Fruit fly (Drosophila melanogaster): ENCODE data around the gene CG45012.

The CG45012 gene

DNA sequence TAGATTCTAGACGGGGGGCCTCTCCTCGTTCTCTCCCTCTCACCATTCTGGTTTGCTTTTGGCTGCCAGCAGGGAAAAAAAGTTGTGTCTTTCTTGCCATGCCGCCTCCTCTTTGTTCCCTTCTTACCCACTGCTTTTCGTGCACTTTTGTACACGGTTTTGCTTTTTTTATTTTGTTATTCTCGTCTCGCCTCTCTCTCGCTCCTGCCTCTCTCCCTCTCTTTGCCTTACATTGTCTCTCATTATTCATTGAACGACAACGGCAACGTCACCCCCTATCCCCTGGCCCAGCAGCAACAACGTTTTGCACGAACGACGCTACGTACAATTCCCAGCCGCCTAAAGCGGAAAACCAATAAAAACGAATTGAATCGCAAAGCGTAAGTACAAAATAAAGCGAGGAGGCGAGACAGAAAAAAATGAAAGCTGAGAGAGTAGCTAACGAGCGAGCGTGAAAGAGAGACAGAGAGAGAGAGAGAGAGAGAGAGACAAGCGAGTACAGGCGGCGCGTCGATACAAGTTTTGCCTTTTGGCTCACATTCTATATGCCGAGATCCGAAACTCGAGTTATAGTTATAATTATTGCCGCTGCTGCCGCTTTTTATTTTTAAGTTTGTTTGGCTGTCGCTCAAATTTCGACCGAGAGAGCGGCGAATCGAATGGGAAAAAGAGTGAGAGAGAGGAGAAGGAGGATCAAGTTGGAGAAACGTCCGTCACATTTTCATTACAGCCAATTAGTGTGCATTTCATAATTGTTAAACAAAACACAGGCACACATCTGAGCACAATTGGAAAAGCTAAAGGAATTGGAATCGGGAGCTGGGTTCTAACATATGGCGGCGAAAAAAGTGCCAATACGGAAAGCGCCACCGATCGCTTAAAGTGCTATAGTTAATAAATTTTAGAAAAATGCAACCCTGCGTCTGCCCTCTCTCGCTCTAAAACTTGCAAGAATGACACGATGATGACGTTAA is 27.4 kb upstream of the CG45012 start (continued):
- no peak for TF ChIP-seq CG8290 (GFP tag; optimal IDR thresholded peaks at IDR 0.05)
- TF ChIP-seq CG8290 (tag; optimal IDR thresholded peaks at IDR 0.05), result no peak
- TF ChIP-seq ato (GFP tag; IDR thresholded peaks at IDR 0.05; ENCODE audit: partially characterized antibody), result peak; percentile 7; the same call in 1 of the 2 replicates
- TF ChIP-seq CG34376 (GFP tag; optimal IDR thresholded peaks at IDR 0.05), result peak; percentile 23
- TF ChIP-seq vvl (GFP tag; IDR thresholded peaks at IDR 0.05), result peak; percentile 43
- no peak for TF ChIP-seq hkb (optimal IDR thresholded peaks at IDR 0.05)
- no peak for TF ChIP-seq hkb (GFP tag; IDR thresholded peaks at IDR 0.05)
- no peak for TF ChIP-seq Hmx (GFP tag; optimal IDR thresholded peaks at IDR 0.05)
- peak in 1 of 2 experiments; percentile 7 for TF ChIP-seq dpn (GFP tag; optimal IDR thresholded peaks at IDR 0.05)
- no peak for TF ChIP-seq Dip2 (GFP tag; IDR thresholded peaks at IDR 0.05)
- no peak for TF ChIP-seq Max (GFP tag; optimal IDR thresholded peaks at IDR 0.05)
- TF ChIP-seq CG6175 (GFP tag; IDR thresholded peaks at IDR 0.05), result 0 out of 3 replicates have a peak, but pooled peaks have one; percentile 34
- TF ChIP-seq CG9437 (GFP tag; optimal IDR thresholded peaks at IDR 0.05), result peak; percentile 82
- no peak for TF ChIP-seq CG9727 (GFP tag; optimal IDR thresholded peaks at IDR 0.05)
- no peak for TF ChIP-seq fd102C (GFP tag; optimal IDR thresholded peaks at IDR 0.05)
- peak; percentile 72; the same call in 2 of the 3 replicates for TF ChIP-seq CG2199 (GFP tag; IDR thresholded peaks at IDR 0.05)
- TF ChIP-seq MESR4 (GFP tag; optimal IDR thresholded peaks at IDR 0.05), result no peak
- no peak for TF ChIP-seq CG1529 (GFP tag; optimal IDR thresholded peaks at IDR 0.05)
- TF ChIP-seq exex (tag; optimal IDR thresholded peaks at IDR 0.05), result peak; percentile 25
- no peak for TF ChIP-seq dmrt11E (tag; optimal IDR thresholded peaks at IDR 0.05)
- TF ChIP-seq Dfd (GFP tag; optimal IDR thresholded peaks at IDR 0.05), result no peak
- TF ChIP-seq cwo (GFP tag; optimal IDR thresholded peaks at IDR 0.05), result no peak
- no peak for TF ChIP-seq Sox100B (GFP tag; optimal IDR thresholded peaks at IDR 0.05)
- TF ChIP-seq Bgb (GFP tag; IDR thresholded peaks at IDR 0.05; ENCODE audit: partially characterized antibody), result no peak
- no peak for TF ChIP-seq BEAF-32 (GFP tag; optimal IDR thresholded peaks at IDR 0.05)
- peak; percentile 3 for TF ChIP-seq Antp (GFP tag; optimal IDR thresholded peaks at IDR 0.05)
- TF ChIP-seq Gsc (GFP tag; IDR thresholded peaks at IDR 0.05), result no peak
- peak; percentile 50; the same call in 2 of the 3 replicates for TF ChIP-seq zen2 (GFP tag; IDR thresholded peaks at IDR 0.05; ENCODE audit: partially characterized antibody)
- TF ChIP-seq CG7556 (GFP tag; optimal IDR thresholded peaks at IDR 0.05), result no peak
- no peak for TF ChIP-seq CG6689 (GFP tag; IDR thresholded peaks at IDR 0.05)
- TF ChIP-seq emc (GFP tag; optimal IDR thresholded peaks at IDR 0.05), result no peak
- no peak for TF ChIP-seq pnt (GFP tag; optimal IDR thresholded peaks at IDR 0.05)
- no peak for TF ChIP-seq CG4328 (GFP tag; optimal IDR thresholded peaks at IDR 0.05)
- TF ChIP-seq mirr (GFP tag; optimal IDR thresholded peaks at IDR 0.05), result peak; percentile 78
- TF ChIP-seq CG7271 (tag; optimal IDR thresholded peaks at IDR 0.05), result no peak
- no peak for TF ChIP-seq maf-S (GFP tag; optimal IDR thresholded peaks at IDR 0.05)
- peak; percentile 10 for TF ChIP-seq gem (tag; optimal IDR thresholded peaks at IDR 0.05)
- no peak for TF ChIP-seq Asciz (GFP tag; optimal IDR thresholded peaks at IDR 0.05)
- no peak for TF ChIP-seq Oli (tag; optimal IDR thresholded peaks at IDR 0.05)
- no peak for TF ChIP-seq sens-2 (GFP tag; IDR thresholded peaks at IDR 0.05)
- no peak for TF ChIP-seq Ptx1 (GFP tag; IDR thresholded peaks at IDR 0.05)
- no peak for TF ChIP-seq Hr78 (GFP tag; optimal IDR thresholded peaks at IDR 0.05)
- TF ChIP-seq CG3163 (GFP tag; optimal IDR thresholded peaks at IDR 0.05), result peak; percentile 75
- no peak for TF ChIP-seq E2f2 (GFP tag; IDR thresholded peaks at IDR 0.05)
- TF ChIP-seq slp2 (GFP tag; optimal IDR thresholded peaks at IDR 0.05), result no peak
- TF ChIP-seq CG7745 (tag; optimal IDR thresholded peaks at IDR 0.05), result no peak
- TF ChIP-seq CG14667 (GFP tag; IDR thresholded peaks at IDR 0.05), result no peak
- TF ChIP-seq CG32767 (GFP tag; IDR thresholded peaks at IDR 0.05), result no peak
- no peak for TF ChIP-seq CG3726 (GFP tag; IDR thresholded peaks at IDR 0.05)

All from whole organism, embryonic.